Worm (Caenorhabditis elegans): ENCODE data around the gene sru-29.

The sru-29 gene

ce11 chrV:9791332-9791731 lies 19.9 kb upstream of the sru-29 start, which contains the start of gene lipl-2:
Gene lipl-2 (plus strand): TSS chrV:9791567.
- TF ChIP-seq unc-62 (GFP tag; optimal IDR thresholded peaks at IDR 0.05): no peak

- TF ChIP-seq unc-62 (GFP tag; optimal IDR thresholded peaks at IDR 0.05): no peak
These were observed 16.3 kb upstream of the sru-29 start for ce11 chrV:9794997-9795396.

- no peak for TF ChIP-seq unc-62 (GFP tag; optimal IDR thresholded peaks at IDR 0.05)
These were observed 15.3 kb upstream of the sru-29 start for ce11 chrV:9796002-9796401.

ce11 chrV:9796562-9796961 lies 14.7 kb upstream of the sru-29 start, which contains the start of gene F46B6.9:
Gene F46B6.9 (plus strand): TSS chrV:9796862.
- TF ChIP-seq unc-62 (GFP tag; optimal IDR thresholded peaks at IDR 0.05): no peak

- no peak for TF ChIP-seq unc-62 (GFP tag; optimal IDR thresholded peaks at IDR 0.05)
These were observed 13.0 kb upstream of the sru-29 start for ce11 chrV:9798212-9798611.

ce11 chrV:9799076-9799475 lies 12.2 kb upstream of the sru-29 start, which contains the start of gene F46B6.13:
Gene F46B6.13 (minus strand): TSS chrV:9799176.
- TF ChIP-seq unc-62 (GFP tag; optimal IDR thresholded peaks at IDR 0.05): no peak

ce11 chrV:9801965-9802364 lies 9.3 kb upstream of the sru-29 start, which contains the start of gene F46B6.10:
Gene F46B6.10 (minus strand): TSS chrV:9802065.
- TF ChIP-seq unc-62 (GFP tag; optimal IDR thresholded peaks at IDR 0.05): no peak

- no peak for TF ChIP-seq unc-62 (GFP tag; optimal IDR thresholded peaks at IDR 0.05)
These were observed 8.1 kb upstream of the sru-29 start, which contains the start of gene sru-39 for ce11 chrV:9803176-9803575. Gene sru-39 (plus strand): TSS chrV:9803476.

- TF ChIP-seq unc-62 (GFP tag; optimal IDR thresholded peaks at IDR 0.05): no peak
These were observed 6.1 kb upstream of the sru-29 start, which contains the start of gene sru-37 for ce11 chrV:9805161-9805560. Gene sru-37 (plus strand): TSS chrV:9805461.

- no peak for TF ChIP-seq unc-62 (GFP tag; optimal IDR thresholded peaks at IDR 0.05)
These were observed 962 bp downstream of the sru-29 start for ce11 chrV:9812216-9812615.

ce11 chrV:9813527-9813926 lies 2.3 kb downstream of the sru-29 start, which contains the start of gene sru-30:
Gene sru-30 (plus strand): TSS chrV:9813827.
- TF ChIP-seq unc-62 (GFP tag; optimal IDR thresholded peaks at IDR 0.05): no peak

- no peak for TF ChIP-seq unc-62 (GFP tag; optimal IDR thresholded peaks at IDR 0.05)
These were observed 5.1 kb downstream of the sru-29 start, which contains the start of gene sru-31 for ce11 chrV:9816390-9816789. Gene sru-31 (plus strand): TSS chrV:9816690.

- no peak for TF ChIP-seq unc-62 (GFP tag; optimal IDR thresholded peaks at IDR 0.05)
These were observed 10.5 kb downstream of the sru-29 start, which contains the start of gene str-193 for ce11 chrV:9821724-9822123. Gene str-193 (minus strand): TSS chrV:9821824.

ce11 chrV:9824149-9824548 lies 12.9 kb downstream of the sru-29 start, which contains the start of gene str-2:
Gene str-2 (minus strand): TSS chrV:9824249.
- TF ChIP-seq unc-62 (GFP tag; optimal IDR thresholded peaks at IDR 0.05): no peak

ce11 chrV:9833900-9834299 lies 22.6 kb downstream of the sru-29 start, which contains the start of gene sru-40:
Gene sru-40 (minus strand): TSS chrV:9834000.
- TF ChIP-seq unc-62 (GFP tag; optimal IDR thresholded peaks at IDR 0.05): no peak

ce11 chrV:9835945-9836344 lies 24.7 kb downstream of the sru-29 start, which contains the start of gene sru-38:
Gene sru-38 (minus strand): TSS chrV:9836045.
- TF ChIP-seq unc-62 (GFP tag; optimal IDR thresholded peaks at IDR 0.05): no peak

- TF ChIP-seq unc-62 (GFP tag; optimal IDR thresholded peaks at IDR 0.05): no peak
These were observed 26.4 kb downstream of the sru-29 start, which contains the start of gene srsx-21 for ce11 chrV:9837679-9838078. Gene srsx-21 (plus strand): TSS chrV:9837979.

- TF ChIP-seq unc-62 (GFP tag; optimal IDR thresholded peaks at IDR 0.05): no peak
These were observed 30.1 kb downstream of the sru-29 start, which contains the start of gene sru-36 for ce11 chrV:9841376-9841775. Gene sru-36 (plus strand): TSS chrV:9841676.
